Fruit fly (Drosophila melanogaster) whole organism, prepupa: Measurements from ENCODE around the gene Polr3G.

Experiments
- Blimp-1 ChIP-seq: fragments of 200-800 bp; sonication (Bioruptor generic); optimal IDR thresholded peaks from 3 replicates; lab custom pipeline; 2017; ENCODE audit warnings: missing biosample characterization, missing genetic modification characterization, mild to moderate bottlenecking, moderate library complexity, missing genetic modification reagents
- CG10631 ChIP-seq: fragments of 200-800 bp; sonication (Bioruptor generic); optimal IDR thresholded peaks from 2 replicates; lab custom pipeline; 2016; ENCODE audit warnings: missing biosample characterization, missing genetic modification characterization
- CG11762 ChIP-seq: fragments of 200-800 bp; sonication (Bioruptor generic); optimal IDR thresholded peaks from 3 replicates; lab custom pipeline; 2016; ENCODE audit warnings: missing biosample characterization, missing genetic modification characterization; ENCODE audit not compliant: insufficient read depth
- CG1621 ChIP-seq: fragments of 200-800 bp; sonication (Bioruptor generic); optimal IDR thresholded peaks from 3 replicates; lab custom pipeline; 2018; ENCODE audit warnings: missing biosample characterization, mild to moderate bottlenecking, missing genetic modification characterization
- CG8119 ChIP-seq: fragments of 200-800 bp; sonication (Bioruptor generic); IDR thresholded peaks from 3 replicates; pipeline ENCODE4 v1.3.6; 2022; ENCODE audit warnings: missing biosample characterization, missing genetic modification characterization
- CG9139 ChIP-seq: fragments of 200-800 bp; sonication (Bioruptor generic); optimal IDR thresholded peaks from 3 replicates; lab custom pipeline; 2017; ENCODE audit warnings: missing biosample characterization, mild to moderate bottlenecking, missing genetic modification characterization
- Eip75B ChIP-seq: fragments of 200-800 bp; sonication (Bioruptor generic); optimal IDR thresholded peaks from 3 replicates; lab custom pipeline; 2016; ENCODE audit warnings: missing biosample characterization, missing genetic modification characterization
- Eip93F ChIP-seq: fragments of 200-800 bp; sonication (Bioruptor generic); optimal IDR thresholded peaks from 2 replicates; lab custom pipeline; 2016; ENCODE audit warnings: missing biosample characterization, mild to moderate bottlenecking, missing genetic modification characterization
- Ets21C ChIP-seq: fragments of 200-800 bp; sonication (Bioruptor generic); optimal IDR thresholded peaks from 3 replicates; lab custom pipeline; 2016; ENCODE audit warnings: missing biosample characterization, missing genetic modification characterization
- OdsH ChIP-seq: fragments of 200-800 bp; sonication (Bioruptor generic); optimal IDR thresholded peaks from 3 replicates; lab custom pipeline; 2016; ENCODE audit warnings: missing biosample characterization, missing genetic modification characterization
- Sox14 ChIP-seq: fragments of 200-800 bp; sonication (Bioruptor generic); optimal IDR thresholded peaks from 3 replicates; lab custom pipeline; 2016; ENCODE audit warnings: missing biosample characterization, missing genetic modification characterization
- fd59A ChIP-seq: fragments of 200-800 bp; sonication (Bioruptor generic); optimal IDR thresholded peaks from 2 replicates; lab custom pipeline; 2017; ENCODE audit warnings: missing biosample characterization, mild to moderate bottlenecking, missing genetic modification characterization, missing genetic modification reagents
- fd85E ChIP-seq: fragments of 200-800 bp; sonication (Bioruptor generic); optimal IDR thresholded peaks from 3 replicates; lab custom pipeline; 2016; ENCODE audit warnings: missing biosample characterization, missing genetic modification characterization

dm6 chr3L:17430390-17430789, 3.5 kb upstream of the Polr3G start:
- TF ChIP-seq Ets21C (GFP tag; lab: Kevin White, UChicago) = no peak
- TF ChIP-seq Sox14 (GFP tag; lab: Kevin White, UChicago) = no peak
- TF ChIP-seq CG11762 (GFP tag; lab: Kevin White, UChicago) = no peak
- TF ChIP-seq Eip93F (GFP tag; lab: Kevin White, UChicago) = no peak
- TF ChIP-seq Eip75B (GFP tag; lab: Kevin White, UChicago) = no peak
- TF ChIP-seq CG10631 (GFP tag; lab: Kevin White, UChicago) = no peak
- no peak for TF ChIP-seq CG9139 (GFP tag; lab: Kevin White, UChicago)
- TF ChIP-seq CG1621 = no peak
- no peak for TF ChIP-seq fd59A (GFP tag; lab: Kevin White, UChicago)
- TF ChIP-seq CG8119 (GFP tag; lab: Robert Waterston, UW) = no peak
- TF ChIP-seq fd85E (GFP tag; lab: Kevin White, UChicago) = no peak
- no peak for TF ChIP-seq OdsH (GFP tag; lab: Kevin White, UChicago)
- peak; percentile 36 for TF ChIP-seq Blimp-1 (GFP tag; lab: Kevin White, UChicago)
